Worm (Caenorhabditis elegans): ENCODE data around the gene B0034.5.

DNA sequence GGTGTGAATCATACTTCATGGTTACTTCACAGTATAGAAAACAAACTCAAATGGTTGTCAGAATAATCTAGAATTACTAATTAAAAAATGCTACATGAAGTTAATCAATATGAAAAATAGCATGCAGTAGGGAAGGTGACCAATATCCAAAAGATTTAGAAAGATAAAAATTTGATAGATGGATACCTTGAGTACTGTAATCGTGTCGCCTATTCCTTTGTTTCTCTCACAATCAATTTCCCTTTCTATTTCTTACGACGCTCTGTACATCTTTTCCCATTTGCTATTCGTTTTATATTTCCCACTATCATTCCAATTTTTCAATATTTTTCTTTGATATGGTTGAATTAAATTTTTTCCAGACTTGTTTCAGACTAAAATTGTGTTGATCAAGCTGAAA, 13.5 kb downstream of the B0034.5 start, which contains the start of gene B0034.7:
- TF ChIP-seq aly-2 (tag; optimal IDR thresholded peaks at IDR 0.05) (no peak), unc-39 (tag; optimal IDR thresholded peaks at IDR 0.05) (no peak), unc-62 (GFP tag; optimal IDR thresholded peaks at IDR 0.05) (no peak), lin-39 (tag; optimal IDR thresholded peaks at IDR 0.05) (no peak), alr-1 (tag; optimal IDR thresholded peaks at IDR 0.05) (no peak), ZK546.5 (tag; optimal IDR thresholded peaks at IDR 0.05) (no peak), nhr-237 (tag; optimal IDR thresholded peaks at IDR 0.05) (no peak), ceh-82 (tag; optimal IDR thresholded peaks at IDR 0.05) (no peak), dmd-4 (tag; optimal IDR thresholded peaks at IDR 0.05) (no peak), unc-55 (GFP tag; optimal IDR thresholded peaks at IDR 0.05) (no peak), R02D3.7 (tag; optimal IDR thresholded peaks at IDR 0.05) (no peak), snpc-4 (tag; optimal IDR thresholded peaks at IDR 0.05) (no peak), lsy-2 (tag; optimal IDR thresholded peaks at IDR 0.05) (no peak), nhr-6 (tag; optimal IDR thresholded peaks at IDR 0.05) (no peak)

Measured in whole organism, L2 larva.